Fruit fly (Drosophila melanogaster) whole organism, embryonic: ENCODE data around the gene CG9799.

ENCODE experiments used
- CG10209 ChIP-seq: fragments of 200-800 bp; sonication (Bioruptor generic); optimal IDR thresholded peaks from 3 replicates; lab custom pipeline; 2017; ENCODE audit warnings: missing biosample characterization, mild to moderate bottlenecking, missing genetic modification characterization, missing genetic modification reagents
- CG10543 ChIP-seq: fragments of 200-800 bp; sonication (Bioruptor generic); optimal IDR thresholded peaks from 3 replicates; lab custom pipeline; 2017; ENCODE audit warnings: missing biosample characterization, mild to moderate bottlenecking, missing genetic modification characterization, moderate library complexity
- CG10979 ChIP-seq: fragments of 200-800 bp; sonication (Bioruptor generic); optimal IDR thresholded peaks from 2 replicates; lab custom pipeline; 2018; ENCODE audit warnings: missing biosample characterization, mild to moderate bottlenecking, missing genetic modification characterization, moderate library complexity
- CG11093 ChIP-seq: fragments of 200-800 bp; sonication (Bioruptor generic); IDR thresholded peaks from 3 replicates; pipeline ENCODE4 v1.3.6; 2022; ENCODE audit warnings: missing biosample characterization, missing genetic modification characterization
- CG13123 ChIP-seq: fragments of 200-800 bp; sonication (Bioruptor generic); optimal IDR thresholded peaks from 2 replicates; lab custom pipeline; 2016; ENCODE audit warnings: missing biosample characterization, missing genetic modification characterization
- CG1529 ChIP-seq: fragments of 200-800 bp; sonication (Bioruptor generic); optimal IDR thresholded peaks from 3 replicates; lab custom pipeline; 2018; ENCODE audit warnings: missing biosample characterization, missing genetic modification characterization
- CG1603 ChIP-seq: fragments of 200-800 bp; sonication (Bioruptor generic); optimal IDR thresholded peaks from 2 replicates; lab custom pipeline; 2019; ENCODE audit warnings: missing biosample characterization, mild to moderate bottlenecking, missing genetic modification characterization, moderate library complexity
- CG16863 ChIP-seq: fragments of 200-800 bp; sonication (Bioruptor generic); optimal IDR thresholded peaks from 3 replicates; lab custom pipeline; 2016; ENCODE audit warnings: missing biosample characterization, missing genetic modification characterization
- CG17186 ChIP-seq: fragments of 200-800 bp; sonication (Bioruptor generic); optimal IDR thresholded peaks from 3 replicates; lab custom pipeline; 2017; ENCODE audit warnings: missing biosample characterization, missing genetic modification reagents, missing genetic modification characterization
- CG18262 ChIP-seq: fragments of 200-800 bp; optimal IDR thresholded peaks from 3 replicates; lab custom pipeline; 2019; ENCODE audit warnings: missing biosample characterization, mild to moderate bottlenecking, missing genetic modification characterization, moderate library complexity
- CG31441 ChIP-seq: fragments of 200-800 bp; sonication (Bioruptor generic); IDR thresholded peaks from 2 replicates; pipeline ENCODE4 v1.3.6; 2022; ENCODE audit warnings: missing biosample characterization, missing genetic modification characterization
- CG32767 ChIP-seq: fragments of 200-800 bp; sonication (Bioruptor generic); IDR thresholded peaks from 2 replicates; pipeline ENCODE4 v1.3.6; 2022; ENCODE audit warnings: missing biosample characterization, missing genetic modification characterization
- CG34376 ChIP-seq: fragments of 200-800 bp; sonication (Bioruptor generic); optimal IDR thresholded peaks from 2 replicates; lab custom pipeline; 2018; ENCODE audit warnings: missing biosample characterization, mild to moderate bottlenecking, missing genetic modification characterization
- CG4617 ChIP-seq: fragments of 200-800 bp; sonication (Bioruptor generic); optimal IDR thresholded peaks from 3 replicates; lab custom pipeline; 2016; ENCODE audit warnings: missing biosample characterization, missing genetic modification characterization, borderline replicate concordance
- CG7271 ChIP-seq: fragments of 200-800 bp; sonication (Bioruptor generic); optimal IDR thresholded peaks from 2 replicates; lab custom pipeline; 2018; ENCODE audit warnings: missing biosample characterization, mild to moderate bottlenecking, missing genetic modification characterization, moderate library complexity
- CG7987 ChIP-seq: fragments of 200-800 bp; sonication (Bioruptor generic); optimal IDR thresholded peaks from 2 replicates; lab custom pipeline; 2018; ENCODE audit warnings: missing biosample characterization, mild to moderate bottlenecking, missing genetic modification characterization, moderate library complexity
- CG8281 ChIP-seq: fragments of 200-800 bp; sonication (Bioruptor generic); optimal IDR thresholded peaks from 2 replicates; lab custom pipeline; 2018; ENCODE audit warnings: missing biosample characterization, mild to moderate bottlenecking, missing genetic modification characterization, moderate library complexity
- CG9609 ChIP-seq: fragments of 200-800 bp; sonication (Bioruptor generic); optimal IDR thresholded peaks from 3 replicates; lab custom pipeline; 2016; ENCODE audit warnings: missing biosample characterization, missing genetic modification characterization
- CG9876 ChIP-seq: fragments of 200-800 bp; sonication (Bioruptor generic); optimal IDR thresholded peaks from 2 replicates; lab custom pipeline; 2016; ENCODE audit warnings: missing biosample characterization, missing genetic modification characterization
- Dek ChIP-seq: fragments of 200-800 bp; sonication (Bioruptor generic); optimal IDR thresholded peaks from 3 replicates; lab custom pipeline; 2019; ENCODE audit warnings: missing biosample characterization, mild to moderate bottlenecking, missing genetic modification characterization, moderate library complexity
- Eip74EF ChIP-seq, 2 experiments: fragments of 200-800 bp in 1 of 2; fragments of >200 bp in 1 of 2; sonication (Bioruptor generic) in 1 of 2; optimal IDR thresholded peaks; 2 replicates each; lab custom pipeline; 2017 to 2019; ENCODE audit warnings: missing biosample characterization in 2 of 2, missing genetic modification characterization in 2 of 2, mild to moderate bottlenecking in 1 of 2, moderate library complexity in 1 of 2
- Hey ChIP-seq: fragments of 200-800 bp; sonication (Bioruptor generic); optimal IDR thresholded peaks from 3 replicates; lab custom pipeline; 2018; ENCODE audit warnings: missing biosample characterization, mild to moderate bottlenecking, missing genetic modification characterization
- Max ChIP-seq: fragments of 200-800 bp; sonication (Bioruptor generic); optimal IDR thresholded peaks from 2 replicates; lab custom pipeline; 2016; ENCODE audit warnings: missing biosample characterization, mild to moderate bottlenecking, missing genetic modification characterization
- NC2α ChIP-seq: fragments of 200-800 bp; sonication (Bioruptor generic); optimal IDR thresholded peaks from 2 replicates; lab custom pipeline; 2016; ENCODE audit warnings: missing biosample characterization, missing genetic modification characterization
- NC2β ChIP-seq: fragments of 200-800 bp; sonication (Bioruptor generic); optimal IDR thresholded peaks from 2 replicates; lab custom pipeline; 2016; ENCODE audit warnings: missing biosample characterization, missing genetic modification characterization
- Opbp ChIP-seq: fragments of 200-800 bp; sonication (Bioruptor generic); IDR thresholded peaks from 3 replicates; pipeline ENCODE4 v1.3.6; 2022; ENCODE audit warnings: missing biosample characterization, missing genetic modification characterization; ENCODE audit not compliant: partially characterized antibody
- Pdp1 ChIP-seq, 2 experiments: fragments of 200-800 bp; sonication (Bioruptor generic); optimal IDR thresholded peaks; 3 replicates each; lab custom pipeline; 2016; ENCODE audit warnings: missing biosample characterization in 2 of 2, missing genetic modification characterization in 2 of 2, mild to moderate bottlenecking in 1 of 2, moderate library complexity in 1 of 2
- Ravus ChIP-seq: fragments of 200-800 bp; sonication (Bioruptor generic); IDR thresholded peaks from 2 replicates; pipeline ENCODE4 v1.3.6; 2022; ENCODE audit warnings: missing biosample characterization, missing genetic modification characterization
- Six4 ChIP-seq: fragments of 200-800 bp; sonication (Bioruptor generic); optimal IDR thresholded peaks from 2 replicates; lab custom pipeline; 2016; ENCODE audit warnings: missing biosample characterization, missing genetic modification characterization
- Sox102F ChIP-seq: fragments of 200-800 bp; sonication (Bioruptor generic); optimal IDR thresholded peaks from 2 replicates; lab custom pipeline; 2018; ENCODE audit warnings: missing biosample characterization, mild to moderate bottlenecking, missing genetic modification characterization, moderate library complexity
- Usf ChIP-seq: fragments of 200-800 bp; sonication (Bioruptor generic); optimal IDR thresholded peaks from 2 replicates; lab custom pipeline; 2017; ENCODE audit warnings: missing genotype, missing biosample characterization, missing genetic modification characterization
- abd-A ChIP-seq: fragments of 200-800 bp; sonication (Bioruptor generic); optimal IDR thresholded peaks from 3 replicates; lab custom pipeline; 2019; ENCODE audit warnings: missing biosample characterization, mild to moderate bottlenecking, missing genetic modification characterization, moderate library complexity
- ac ChIP-seq: fragments of 200-800 bp; sonication (Bioruptor generic); optimal IDR thresholded peaks from 3 replicates; lab custom pipeline; 2017; ENCODE audit warnings: missing biosample characterization, mild to moderate bottlenecking, missing genetic modification characterization
- ato ChIP-seq: fragments of 200-800 bp; sonication (Bioruptor generic); IDR thresholded peaks from 2 replicates; pipeline ENCODE4 v1.3.6; 2022; ENCODE audit warnings: missing biosample characterization, missing genetic modification characterization; ENCODE audit not compliant: partially characterized antibody
- chn ChIP-seq: fragments of 200-800 bp; sonication (Bioruptor generic); optimal IDR thresholded peaks from 2 replicates; lab custom pipeline; 2016; ENCODE audit warnings: missing biosample characterization, missing genetic modification characterization
- corto ChIP-seq: fragments of 200-800 bp; sonication (Bioruptor generic); optimal IDR thresholded peaks from 2 replicates; lab custom pipeline; 2016; ENCODE audit warnings: missing biosample characterization, mild to moderate bottlenecking, missing genetic modification characterization, moderate library complexity
- crol ChIP-seq: fragments of 200-800 bp; sonication (Bioruptor generic); IDR thresholded peaks from 2 replicates; pipeline ENCODE4 v1.3.6; 2022; ENCODE audit warnings: missing biosample characterization, missing genetic modification characterization
- dm ChIP-seq: fragments of 200-800 bp; sonication (Bioruptor generic); optimal IDR thresholded peaks from 3 replicates; lab custom pipeline; 2016; ENCODE audit warnings: missing biosample characterization, missing genetic modification characterization
- fd102C ChIP-seq: fragments of 200-800 bp; sonication (Bioruptor generic); optimal IDR thresholded peaks from 2 replicates; lab custom pipeline; 2018; ENCODE audit warnings: missing biosample characterization, mild to moderate bottlenecking, missing genetic modification characterization, moderate library complexity
- insv ChIP-seq, 2 experiments: fragments of 200-800 bp; sonication (Bioruptor generic); optimal IDR thresholded peaks; 3 replicates each; lab custom pipeline; 2016 to 2018; ENCODE audit warnings: missing biosample characterization in 2 of 2, missing genetic modification characterization in 2 of 2
- nerfin-1 ChIP-seq: fragments of 200-800 bp; sonication (Bioruptor generic); optimal IDR thresholded peaks from 3 replicates; lab custom pipeline; 2019; ENCODE audit warnings: missing biosample characterization, mild to moderate bottlenecking, missing genetic modification characterization, moderate library complexity
- pfk ChIP-seq: fragments of 200-800 bp; sonication (Bioruptor generic); optimal IDR thresholded peaks from 2 replicates; lab custom pipeline; 2018; ENCODE audit warnings: missing biosample characterization, mild to moderate bottlenecking, missing genetic modification characterization, moderate library complexity
- pum ChIP-seq: fragments of 200-800 bp; sonication (Bioruptor generic); optimal IDR thresholded peaks from 2 replicates; lab custom pipeline; 2016; ENCODE audit warnings: missing biosample characterization, missing genetic modification characterization
- pzg ChIP-seq: fragments of 200-800 bp; sonication (Bioruptor generic); optimal IDR thresholded peaks from 3 replicates; lab custom pipeline; 2018; ENCODE audit warnings: missing biosample characterization, mild to moderate bottlenecking, missing genetic modification characterization, moderate library complexity
- sqz ChIP-seq: fragments of 200-800 bp; sonication (Bioruptor generic); optimal IDR thresholded peaks from 3 replicates; lab custom pipeline; 2018; ENCODE audit warnings: missing biosample characterization, mild to moderate bottlenecking, missing genetic modification characterization
- tna ChIP-seq: fragments of 200-800 bp; sonication (Bioruptor generic); IDR thresholded peaks from 2 replicates; pipeline ENCODE4 v1.3.6; 2022; ENCODE audit warnings: missing biosample characterization, missing genetic modification characterization; ENCODE audit not compliant: partially characterized antibody
- ttk ChIP-seq: fragments of 200-800 bp; sonication (Bioruptor generic); IDR thresholded peaks from 2 replicates; pipeline ENCODE4 v2.1.2; 2022; ENCODE audit warnings: missing biosample characterization, missing genetic modification characterization
- twi ChIP-seq: fragments of 200-800 bp; optimal IDR thresholded peaks from 2 replicates; lab custom pipeline; 2019; ENCODE audit warnings: missing biosample characterization, mild to moderate bottlenecking, missing genetic modification characterization, moderate library complexity
- wdn ChIP-seq: fragments of 200-800 bp; sonication (Bioruptor generic); IDR thresholded peaks from 2 replicates; pipeline ENCODE4 v1.3.6; 2022; ENCODE audit warnings: missing biosample characterization, missing genetic modification characterization

Gene CG9799

dm6 chr3R:13381744-13382435, 6.6 kb downstream of the CG9799 start, which contains the start of the genes mRpS21 and Droj2 (continued):
- TF ChIP-seq Hey (no peak), Six4 (GFP tag; lab: Kevin White, UChicago) (peak; percentile 50), pum (GFP tag; lab: Kevin White, UChicago) (peak; percentile 17), CG7987 (GFP tag; lab: Kevin White, UChicago) (no peak), Max (GFP tag; lab: Kevin White, UChicago) (peak; percentile 25), twi (tag; lab: Kevin White, UChicago) (peak; percentile 63), corto (no peak), CG31441 (GFP tag; lab: Robert Waterston, UW) (peak; percentile 69), pfk (no peak), dm (GFP tag; lab: Kevin White, UChicago) (peak; percentile 39), Opbp (GFP tag; lab: Robert Waterston, UW) (no peak), chn (peak; percentile 18), CG17186 (GFP tag; lab: Kevin White, UChicago) (no peak), pzg (GFP tag; lab: Kevin White, UChicago) (peak; percentile 89), Usf (no peak), Pdp1 (GFP tag; optimal IDR thresholded peaks at IDR 0.05; lab: Kevin White, UChicago) (peak; percentile 38 to 78), CG10979 (peak; percentile 38), CG34376 (GFP tag; lab: Kevin White, UChicago) (peak; percentile 50), abd-A (tag; lab: Kevin White, UChicago) (no peak), NC2β (GFP tag; lab: Kevin White, UChicago) (peak; percentile 21), NC2α (GFP tag; lab: Kevin White, UChicago) (no peak), CG8281 (tag; lab: Kevin White, UChicago) (no peak), wdn (no peak), CG13123 (GFP tag; lab: Kevin White, UChicago) (no peak), CG1603 (peak; percentile 24), insv (GFP tag; optimal IDR thresholded peaks at IDR 0.05; lab: Kevin White, UChicago) (peak in 1 of 2 experiments; percentile 97), nerfin-1 (tag; lab: Kevin White, UChicago) (peak; percentile 56), CG1529 (no peak), ac (GFP tag; lab: Kevin White, UChicago) (no peak), CG11093 (no peak), ttk (no peak), Dek (tag; lab: Kevin White, UChicago) (peak; percentile 65), CG16863 (GFP tag; lab: Kevin White, UChicago) (peak; percentile 6), CG10543 (GFP tag; lab: Kevin White, UChicago) (peak; percentile 81), sqz (no peak), Sox102F (GFP tag; lab: Kevin White, UChicago) (no peak), tna (GFP tag; lab: Robert Waterston, UW) (no peak), CG32767 (GFP tag; lab: Robert Waterston, UW) (no peak), fd102C (GFP tag; lab: Kevin White, UChicago) (no peak), crol (no peak), CG9876 (GFP tag; lab: Kevin White, UChicago) (no peak), Eip74EF (GFP tag; optimal IDR thresholded peaks at IDR 0.05; lab: Kevin White, UChicago) (no peak), ato (GFP tag; lab: Robert Waterston, UW) (no peak), CG10209 (peak; percentile 22), CG18262 (peak; percentile 48), CG4617 (peak; percentile 43), CG7271 (tag; lab: Kevin White, UChicago) (no peak), CG9609 (GFP tag; lab: Kevin White, UChicago) (peak; percentile 12), Ravus (GFP tag; lab: Robert Waterston, UW) (no peak)
